Worm (Caenorhabditis elegans): ENCODE measurements around the gene Y73B6BL.31.

DNA sequence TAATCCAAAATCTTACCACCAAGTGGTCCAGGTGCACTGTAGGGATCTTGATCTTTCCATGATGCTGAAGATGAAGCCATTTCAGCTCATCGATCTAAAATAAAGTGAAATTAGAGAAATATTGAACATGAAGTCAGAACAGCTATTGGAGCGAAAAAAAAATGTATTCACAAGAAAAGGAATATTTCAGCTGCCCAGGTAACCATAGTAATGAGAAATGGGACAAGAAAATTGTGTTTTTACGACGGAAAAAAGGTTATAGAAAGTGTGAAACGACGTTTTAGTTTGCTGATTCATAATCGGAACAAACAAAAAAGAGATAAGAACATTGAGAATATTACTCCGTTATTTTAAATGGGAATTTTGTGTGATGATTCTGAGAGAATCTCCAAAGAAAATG, 31.4 kb downstream of the Y73B6BL.31 start, which contains the start of gene Y73B6BL.27:
- TF ChIP-seq nhr-76 (tag; optimal IDR thresholded peaks at IDR 0.05): no peak
- no peak for TF ChIP-seq elt-3 (tag; optimal IDR thresholded peaks at IDR 0.05)

Measured in whole organism, mixed stage, embryonic.